Fruit fly (Drosophila melanogaster): ENCODE measurements around the gene CG42393.
A peak's percentile ranks its signal among the peaks of the same experiment; 100 is the strongest.

The CG42393 gene

dm6 chr3L:18003054-18003871 is 39.3 kb upstream of the CG42393 start:
- no peak for TF ChIP-seq pan (optimal IDR thresholded peaks at IDR 0.05)
- no peak for TF ChIP-seq psq (optimal IDR thresholded peaks at IDR 0.05)
- TF ChIP-seq CG8478 (optimal IDR thresholded peaks at IDR 0.05), result no peak
- no peak for TF ChIP-seq Dll (optimal IDR thresholded peaks at IDR 0.05)
- no peak for TF ChIP-seq EcR (GFP tag; optimal IDR thresholded peaks at IDR 0.05)
- TF ChIP-seq usp (GFP tag; optimal IDR thresholded peaks at IDR 0.05), result no peak

DNA sequence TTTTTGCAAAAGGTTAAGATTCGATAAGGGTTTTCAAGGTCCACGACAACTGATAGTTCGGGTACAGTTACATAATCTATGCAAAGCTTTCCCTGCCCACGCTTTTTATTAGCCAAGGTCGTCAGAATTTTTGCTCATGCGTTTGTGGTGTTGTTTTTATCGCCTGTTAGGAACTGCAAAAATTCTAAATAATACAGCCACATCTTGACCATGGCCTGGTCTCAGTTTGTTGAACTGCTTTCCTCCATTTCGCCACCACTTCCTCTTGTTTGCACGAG is 38.7 kb upstream of the CG42393 start:
- TF ChIP-seq usp (GFP tag; optimal IDR thresholded peaks at IDR 0.05), result no peak
- TF ChIP-seq EcR (GFP tag; optimal IDR thresholded peaks at IDR 0.05), result peak in 1 of 2 experiments; percentile 17

DNA sequence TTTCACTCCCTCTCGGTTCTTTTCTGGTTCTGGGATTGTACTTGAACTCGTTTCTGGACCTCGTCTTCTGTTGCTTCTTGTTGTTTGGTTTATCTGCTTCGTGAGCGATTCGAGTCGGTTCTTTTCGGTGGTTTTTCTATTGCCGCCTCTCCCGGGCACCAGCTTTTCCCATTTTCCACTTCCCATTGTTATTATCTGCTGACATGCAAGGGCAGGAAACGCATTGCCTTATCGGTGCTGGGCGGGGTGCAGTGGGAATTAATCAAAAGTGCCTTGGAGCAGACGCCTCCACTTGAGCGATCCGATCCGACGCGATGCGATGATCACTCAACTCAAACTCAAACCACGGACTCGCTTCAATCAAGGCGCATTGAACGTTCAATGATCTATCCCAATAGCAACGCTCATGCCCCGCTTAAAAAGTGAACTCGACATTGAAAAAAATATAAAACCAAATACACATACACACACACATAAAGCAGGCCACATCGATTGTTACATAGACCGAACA is 37.9 kb upstream of the CG42393 start:
- TF ChIP-seq EcR (GFP tag; optimal IDR thresholded peaks at IDR 0.05) (peak in 1 of 2 experiments; percentile 91), CG8478 (optimal IDR thresholded peaks at IDR 0.05) (no peak), usp (GFP tag; optimal IDR thresholded peaks at IDR 0.05) (no peak)

dm6 chr3L:18005055-18005874 is 37.3 kb upstream of the CG42393 start:
- TF ChIP-seq usp (GFP tag; optimal IDR thresholded peaks at IDR 0.05), result no peak
- TF ChIP-seq Dll (optimal IDR thresholded peaks at IDR 0.05), result no peak
- TF ChIP-seq CG8478 (optimal IDR thresholded peaks at IDR 0.05), result no peak
- no peak for TF ChIP-seq psq (optimal IDR thresholded peaks at IDR 0.05)
- TF ChIP-seq EcR (GFP tag; optimal IDR thresholded peaks at IDR 0.05), result peak; percentile 97 to 100
- TF ChIP-seq pan (optimal IDR thresholded peaks at IDR 0.05), result peak; percentile 60

DNA sequence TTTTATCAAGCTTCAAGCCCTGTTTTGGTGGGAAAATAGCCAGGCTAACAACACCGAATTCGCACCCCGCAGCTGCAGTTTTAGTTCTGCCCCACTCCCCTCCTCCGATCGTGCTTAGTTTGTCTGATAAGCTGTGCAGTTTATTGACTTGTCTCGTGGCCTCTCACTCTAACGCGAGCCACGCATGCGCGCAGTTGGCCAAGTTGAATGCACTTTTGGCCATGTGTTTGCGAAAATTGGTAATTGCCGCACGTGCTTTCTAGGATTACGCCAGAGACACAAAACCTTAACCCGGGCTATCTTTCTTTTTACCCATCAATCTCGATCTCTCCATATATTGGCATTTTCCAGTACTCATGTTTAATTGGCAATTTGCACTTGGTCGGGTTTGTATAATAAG is 36.2 kb upstream of the CG42393 start:
- TF ChIP-seq EcR (GFP tag; optimal IDR thresholded peaks at IDR 0.05) (peak in 1 of 2 experiments; percentile 95), Dll (optimal IDR thresholded peaks at IDR 0.05) (no peak)

DNA sequence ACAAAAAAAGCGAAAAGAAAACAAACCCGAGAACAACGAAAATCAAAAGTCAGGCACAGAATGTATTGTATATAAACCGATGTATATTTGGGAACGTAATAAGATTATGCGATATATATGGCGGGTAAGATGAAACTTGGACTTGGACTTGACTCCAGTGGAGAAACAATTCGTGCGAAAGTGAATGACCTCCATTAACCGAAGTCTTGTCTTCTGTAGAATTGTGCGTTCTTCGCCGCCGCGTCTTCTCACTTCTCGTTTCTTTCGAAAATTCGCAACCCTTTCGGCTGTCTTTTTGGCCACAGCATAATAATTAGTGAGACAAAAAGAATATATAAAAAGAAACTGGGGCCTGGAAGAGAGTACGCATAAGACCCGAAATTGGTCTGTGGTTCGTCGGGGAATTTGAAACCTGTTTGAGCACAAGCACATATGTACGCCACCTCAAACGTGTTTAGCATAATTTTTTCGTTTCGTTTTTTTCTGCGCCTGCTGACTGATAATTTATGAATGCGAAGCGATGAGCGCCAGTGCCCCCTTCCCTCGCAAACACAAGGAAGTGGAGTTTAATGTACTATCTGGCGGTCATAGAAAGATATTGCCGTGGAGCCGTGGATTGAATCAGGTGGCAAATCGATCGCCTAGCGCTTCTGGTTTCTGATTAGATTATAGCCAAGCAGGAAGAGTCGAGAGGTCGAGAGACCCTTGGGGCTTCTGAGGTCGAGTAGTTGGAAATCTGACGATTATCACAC is 34.9 kb upstream of the CG42393 start:
- TF ChIP-seq Dll (optimal IDR thresholded peaks at IDR 0.05) (no peak), pan (optimal IDR thresholded peaks at IDR 0.05) (no peak), EcR (GFP tag; optimal IDR thresholded peaks at IDR 0.05) (peak; percentile 9 to 60), psq (optimal IDR thresholded peaks at IDR 0.05) (no peak), usp (GFP tag; optimal IDR thresholded peaks at IDR 0.05) (no peak)

- TF ChIP-seq EcR (GFP tag; optimal IDR thresholded peaks at IDR 0.05) (peak; percentile 87 to 100), usp (GFP tag; optimal IDR thresholded peaks at IDR 0.05) (no peak)
These were observed 33.7 kb upstream of the CG42393 start for dm6 chr3L:18008747-18009383.

- TF ChIP-seq CG8478 (optimal IDR thresholded peaks at IDR 0.05) (no peak), pan (optimal IDR thresholded peaks at IDR 0.05) (no peak), Dll (optimal IDR thresholded peaks at IDR 0.05) (no peak), EcR (GFP tag; optimal IDR thresholded peaks at IDR 0.05) (peak; percentile 37 to 39)
These were observed 32.1 kb upstream of the CG42393 start for dm6 chr3L:18010418-18010883.

dm6 chr3L:18011715-18012512 is 30.6 kb upstream of the CG42393 start:
- TF ChIP-seq EcR (GFP tag; optimal IDR thresholded peaks at IDR 0.05), result peak; percentile 78 to 80
- no peak for TF ChIP-seq CG8478 (optimal IDR thresholded peaks at IDR 0.05)
- no peak for TF ChIP-seq psq (optimal IDR thresholded peaks at IDR 0.05)
- TF ChIP-seq pan (optimal IDR thresholded peaks at IDR 0.05), result no peak

dm6 chr3L:18012775-18013174 is 29.8 kb upstream of the CG42393 start:
- no peak for TF ChIP-seq Dll (optimal IDR thresholded peaks at IDR 0.05)
- no peak for TF ChIP-seq CG8478 (optimal IDR thresholded peaks at IDR 0.05)
- TF ChIP-seq usp (GFP tag; optimal IDR thresholded peaks at IDR 0.05), result no peak
- TF ChIP-seq pan (optimal IDR thresholded peaks at IDR 0.05), result no peak
- TF ChIP-seq EcR (GFP tag; optimal IDR thresholded peaks at IDR 0.05), result no peak
- no peak for TF ChIP-seq psq (optimal IDR thresholded peaks at IDR 0.05)

dm6 chr3L:18013186-18013921 is 29.2 kb upstream of the CG42393 start:
- TF ChIP-seq CG8478 (optimal IDR thresholded peaks at IDR 0.05) (no peak), Dll (optimal IDR thresholded peaks at IDR 0.05) (no peak), EcR (GFP tag; optimal IDR thresholded peaks at IDR 0.05) (peak; percentile 64 to 96), pan (optimal IDR thresholded peaks at IDR 0.05) (no peak)
